Fruit fly (Drosophila melanogaster): ENCODE results near the gene CG13931.
A peak's percentile ranks its signal among the peaks of the same experiment; 100 is the strongest.

- TF ChIP-seq EcR (GFP tag; optimal IDR thresholded peaks at IDR 0.05) (no peak), CG8159 (tag; optimal IDR thresholded peaks at IDR 0.05) (peak; percentile 18), CG13204 (GFP tag; optimal IDR thresholded peaks at IDR 0.05) (no peak), CG10348 (GFP tag; IDR thresholded peaks at IDR 0.05) (no peak), CG14655 (GFP tag; optimal IDR thresholded peaks at IDR 0.05) (no peak), Pif1B (GFP tag; optimal IDR thresholded peaks at IDR 0.05) (peak; percentile 61), Ets98B (GFP tag; IDR thresholded peaks at IDR 0.05) (peak; percentile 15; the same call in 1 of the 2 replicates)
Measured at dm6 chr3L:1730873-1731272, 28.7 kb upstream of the CG13931 start, which contains the start of gene drpr.

All from whole organism, pupa.